Fruit fly (Drosophila melanogaster) whole organism, embryonic: ENCODE measurements around the gene CG42500.

Source experiments
- Myb ChIP-seq: fragments of 200-800 bp; sonication (Bioruptor generic); optimal IDR thresholded peaks from 2 replicates; lab custom pipeline; 2016; ENCODE audit warnings: missing biosample characterization, missing genetic modification characterization
- knrl ChIP-seq: fragments of 200-800 bp; sonication (Bioruptor generic); IDR thresholded peaks from 3 replicates; pipeline ENCODE4 v1.3.6; 2022; ENCODE audit warnings: missing biosample characterization, missing genetic modification characterization; ENCODE audit not compliant: partially characterized antibody

dm6 chr3R:14152550-14152949 lies at the start of gene CG42500:
- TF ChIP-seq knrl (GFP tag; lab: Robert Waterston, UW) (no peak), Myb (GFP tag; lab: Kevin White, UChicago) (no peak)
